Fruit fly (Drosophila melanogaster) whole organism, embryonic: Measurements from ENCODE around the gene CG16772.

Experiments used
- CG30020 ChIP-seq: fragments of 200-800 bp; optimal IDR thresholded peaks from 2 replicates; lab custom pipeline; 2019; ENCODE audit warnings: missing biosample characterization, mild to moderate bottlenecking, missing genetic modification characterization, moderate library complexity
- Sox102F ChIP-seq: fragments of 200-800 bp; sonication (Bioruptor generic); optimal IDR thresholded peaks from 2 replicates; lab custom pipeline; 2018; ENCODE audit warnings: missing biosample characterization, mild to moderate bottlenecking, missing genetic modification characterization, moderate library complexity
- ab ChIP-seq: fragments of 200-800 bp; sonication (Bioruptor generic); optimal IDR thresholded peaks from 2 replicates; lab custom pipeline; 2016; ENCODE audit warnings: missing biosample characterization, missing genetic modification characterization
- cato ChIP-seq: fragments of 200-800 bp; sonication (Bioruptor generic); optimal IDR thresholded peaks from 2 replicates; lab custom pipeline; 2016; ENCODE audit warnings: missing biosample characterization, missing genetic modification characterization, borderline replicate concordance
- dpn ChIP-seq, 2 experiments: fragments of 200-800 bp; sonication (Bioruptor generic); optimal IDR thresholded peaks; 3 replicates each; lab custom pipeline; 2016; ENCODE audit warnings: missing biosample characterization in 2 of 2, missing genetic modification characterization in 2 of 2
- nau ChIP-seq: fragments of 200-800 bp; sonication (Bioruptor generic); optimal IDR thresholded peaks from 3 replicates; lab custom pipeline; 2017; ENCODE audit warnings: missing biosample characterization, mild to moderate bottlenecking, missing genetic modification characterization, missing genetic modification reagents
- pfk ChIP-seq: fragments of 200-800 bp; sonication (Bioruptor generic); optimal IDR thresholded peaks from 2 replicates; lab custom pipeline; 2018; ENCODE audit warnings: missing biosample characterization, mild to moderate bottlenecking, missing genetic modification characterization, moderate library complexity
- sim ChIP-seq: fragments of 200-800 bp; sonication (Bioruptor generic); IDR thresholded peaks from 2 replicates; pipeline ENCODE4 v1.3.6; 2022; ENCODE audit warnings: missing biosample characterization, missing genetic modification characterization
- so ChIP-seq: fragments of 200-800 bp; sonication (Bioruptor generic); IDR thresholded peaks from 3 replicates; pipeline ENCODE4 v1.3.6; 2022; ENCODE audit warnings: missing biosample characterization, missing genetic modification characterization
- wor ChIP-seq: fragments of 200-800 bp; sonication (Bioruptor generic); IDR thresholded peaks from 2 replicates; pipeline ENCODE4 v1.3.6; 2022; ENCODE audit warnings: missing biosample characterization, missing genetic modification characterization
- zf30C ChIP-seq: fragments of 200-800 bp; sonication (Bioruptor generic); optimal IDR thresholded peaks from 3 replicates; lab custom pipeline; 2018; ENCODE audit warnings: missing biosample characterization, mild to moderate bottlenecking, missing genetic modification characterization

DNA sequence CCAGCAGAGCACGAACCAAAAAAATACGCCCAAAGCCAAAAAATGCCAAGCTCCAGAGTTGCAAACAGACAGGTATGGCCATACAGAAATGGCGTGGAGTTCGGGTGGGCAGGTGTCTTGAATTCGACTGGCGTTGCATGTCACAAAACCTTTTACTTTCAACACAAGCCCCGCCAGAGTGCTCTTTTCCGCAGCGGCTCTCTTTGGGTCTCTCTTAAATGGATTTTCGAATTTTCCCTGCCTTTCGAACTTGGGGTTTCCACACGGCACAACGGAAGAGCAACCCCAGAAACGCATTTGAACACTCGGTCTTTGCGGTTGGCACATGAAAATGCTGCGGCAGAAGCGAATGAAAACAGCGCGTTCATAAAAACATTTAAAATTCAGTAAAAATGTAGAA lies 44.6 kb upstream of the CG16772 start:
- TF ChIP-seq nau (GFP tag; lab: Kevin White, UChicago) (no peak), sim (GFP tag; lab: Robert Waterston, UW) (no peak), cato (GFP tag; lab: Kevin White, UChicago) (no peak), pfk (GFP tag; lab: Kevin White, UChicago) (no peak), Sox102F (no peak), zf30C (GFP tag; lab: Kevin White, UChicago) (no peak), CG30020 (tag; lab: Kevin White, UChicago) (no peak), ab (no peak), dpn (GFP tag; optimal IDR thresholded peaks at IDR 0.05; lab: Kevin White, UChicago) (no peak), wor (GFP tag; lab: Robert Waterston, UW) (no peak), so (no peak)
